Fruit fly (Drosophila melanogaster) whole organism, pupa: ENCODE measurements around the gene dimm.

ENCODE experiments used
- CG10348 ChIP-seq: fragments of 200-800 bp; sonication (Bioruptor generic); IDR thresholded peaks from 2 replicates; pipeline ENCODE4 v1.3.6; 2022; ENCODE audit warnings: missing biosample characterization, missing genetic modification characterization
- CG12605 ChIP-seq: fragments of 200-800 bp; sonication (Bioruptor generic); IDR thresholded peaks from 2 replicates; pipeline ENCODE4 v1.3.6; 2022; ENCODE audit warnings: missing biosample characterization, missing genetic modification characterization
- CG13204 ChIP-seq: fragments of 200-800 bp; sonication (Bioruptor generic); optimal IDR thresholded peaks from 2 replicates; lab custom pipeline; 2018; ENCODE audit warnings: missing biosample characterization, mild to moderate bottlenecking, missing genetic modification characterization, moderate library complexity
- CG14655 ChIP-seq: fragments of 200-800 bp; sonication (Bioruptor generic); optimal IDR thresholded peaks from 3 replicates; lab custom pipeline; 2017; ENCODE audit warnings: mild to moderate bottlenecking, missing biosample characterization, missing genetic modification reagents, missing genetic modification characterization
- CG15710 ChIP-seq: fragments of 200-800 bp; sonication (Bioruptor generic); optimal IDR thresholded peaks from 2 replicates; lab custom pipeline; 2018; ENCODE audit warnings: missing biosample characterization, mild to moderate bottlenecking, missing genetic modification characterization, moderate library complexity
- CG17806 ChIP-seq: fragments of 200-800 bp; sonication (Bioruptor generic); optimal IDR thresholded peaks from 2 replicates; lab custom pipeline; 2018; ENCODE audit warnings: missing biosample characterization, mild to moderate bottlenecking, missing genetic modification characterization, moderate library complexity
- CG32121 ChIP-seq: fragments of 200-800 bp; sonication (Bioruptor generic); IDR thresholded peaks from 2 replicates; pipeline ENCODE4 v1.3.6; 2022; ENCODE audit warnings: missing biosample characterization, missing genetic modification characterization
- CG34367 ChIP-seq: fragments of 200-800 bp; sonication (Bioruptor generic); optimal IDR thresholded peaks from 2 replicates; lab custom pipeline; 2018; ENCODE audit warnings: missing biosample characterization, mild to moderate bottlenecking, missing genetic modification characterization
- CG4496 ChIP-seq: fragments of 200-800 bp; sonication (Bioruptor generic); IDR thresholded peaks from 3 replicates; pipeline ENCODE4 v1.3.6; 2022; ENCODE audit warnings: missing biosample characterization, missing genetic modification characterization
- CG8159 ChIP-seq: fragments of 200-800 bp; sonication (Bioruptor generic); optimal IDR thresholded peaks from 3 replicates; lab custom pipeline; 2018; ENCODE audit warnings: missing biosample characterization, mild to moderate bottlenecking, missing genetic modification characterization, moderate library complexity
- CG8301 ChIP-seq: fragments of 200-800 bp; sonication (Bioruptor generic); optimal IDR thresholded peaks from 2 replicates; lab custom pipeline; 2018; ENCODE audit warnings: missing biosample characterization, mild to moderate bottlenecking, missing genetic modification characterization
- CG9948 ChIP-seq: fragments of 200-800 bp; sonication (Bioruptor generic); optimal IDR thresholded peaks from 2 replicates; lab custom pipeline; 2018; ENCODE audit warnings: missing biosample characterization, mild to moderate bottlenecking, missing genetic modification characterization, moderate library complexity
- D1 ChIP-seq: fragments of 200-800 bp; sonication (Bioruptor generic); optimal IDR thresholded peaks from 2 replicates; lab custom pipeline; 2018; ENCODE audit warnings: missing biosample characterization, mild to moderate bottlenecking, missing genetic modification characterization, moderate library complexity
- EcR ChIP-seq: fragments of 200-800 bp; sonication (Bioruptor generic); optimal IDR thresholded peaks from 3 replicates; lab custom pipeline; 2019; ENCODE audit warnings: missing biosample characterization, missing genetic modification characterization, mild to moderate bottlenecking, moderate library complexity, missing genetic modification reagents
- Ets98B ChIP-seq: fragments of 200-800 bp; sonication (Bioruptor generic); IDR thresholded peaks from 2 replicates; pipeline ENCODE4 v1.3.6; 2022; ENCODE audit warnings: missing biosample characterization, missing genetic modification characterization
- Pif1A ChIP-seq: fragments of 200-800 bp; sonication (Bioruptor generic); optimal IDR thresholded peaks from 3 replicates; lab custom pipeline; 2016; ENCODE audit warnings: missing biosample characterization, missing genetic modification characterization
- Pif1B ChIP-seq: fragments of 200-800 bp; sonication (Bioruptor generic); optimal IDR thresholded peaks from 3 replicates; lab custom pipeline; 2016; ENCODE audit warnings: missing biosample characterization, missing genetic modification characterization
- Snoo ChIP-seq: fragments of 200-800 bp; sonication (Bioruptor generic); optimal IDR thresholded peaks from 3 replicates; lab custom pipeline; 2017; ENCODE audit warnings: missing biosample characterization, mild to moderate bottlenecking, missing genetic modification characterization, inconsistent platforms
- fd96Ca ChIP-seq: fragments of 200-800 bp; sonication (Bioruptor generic); IDR thresholded peaks from 3 replicates; pipeline ENCODE4 v1.3.6; 2022; ENCODE audit warnings: missing biosample characterization, missing genetic modification characterization
- gl ChIP-seq: fragments of 200-800 bp; sonication (Bioruptor generic); optimal IDR thresholded peaks from 2 replicates; lab custom pipeline; 2018; ENCODE audit warnings: missing biosample characterization, mild to moderate bottlenecking, missing genetic modification characterization
- rn ChIP-seq: fragments of 200-800 bp; sonication (Bioruptor generic); IDR thresholded peaks from 2 replicates; pipeline ENCODE4 v1.3.6; 2022; ENCODE audit warnings: missing biosample characterization, missing genetic modification characterization

dimm gene

DNA sequence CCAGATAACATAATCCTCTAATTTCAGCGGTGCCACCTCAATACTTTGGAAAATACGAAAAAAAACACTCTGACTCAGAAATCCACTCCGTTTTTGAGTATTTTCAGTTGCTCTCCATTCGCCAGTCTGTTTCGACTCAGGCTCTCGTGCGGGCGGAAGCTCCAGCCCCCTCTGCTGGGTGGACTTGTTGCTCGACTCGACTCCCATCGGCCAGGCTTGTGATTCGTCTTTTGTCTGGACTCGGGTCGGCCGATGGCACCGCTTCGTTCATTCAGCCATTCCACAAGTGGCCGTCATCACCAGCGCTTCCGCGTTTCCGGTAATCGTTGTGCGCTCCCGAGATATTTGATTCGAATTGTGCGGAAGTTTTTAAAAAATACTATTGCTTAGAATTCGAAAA lies at the start of gene dimm:
TSS of gene dimm (plus strand) at position 255 of the 400 bp plus-strand sequence.
- TF ChIP-seq CG10348, result no peak
- no peak for TF ChIP-seq D1 (tag; lab: Kevin White, UChicago)
- no peak for TF ChIP-seq CG13204 (GFP tag; lab: Kevin White, UChicago)
- TF ChIP-seq EcR (GFP tag; lab: Kevin White, UChicago), result no peak
- no peak for TF ChIP-seq fd96Ca
- no peak for TF ChIP-seq CG34367 (tag; lab: Kevin White, UChicago)
- TF ChIP-seq CG14655 (GFP tag; lab: Kevin White, UChicago), result no peak
- TF ChIP-seq CG17806, result no peak
- no peak for TF ChIP-seq Ets98B (GFP tag; lab: Robert Waterston, UW)
- no peak for TF ChIP-seq CG15710 (tag; lab: Kevin White, UChicago)
- no peak for TF ChIP-seq CG4496 (GFP tag; lab: Robert Waterston, UW)
- TF ChIP-seq Pif1B (GFP tag; lab: Kevin White, UChicago), result no peak
- TF ChIP-seq CG8301 (tag; lab: Kevin White, UChicago), result no peak

- TF ChIP-seq fd96Ca, result no peak
- TF ChIP-seq rn (GFP tag; lab: Robert Waterston, UW), result no peak
- no peak for TF ChIP-seq CG8301 (tag; lab: Kevin White, UChicago)
- TF ChIP-seq CG9948 (tag; lab: Kevin White, UChicago), result no peak
- TF ChIP-seq CG4496 (GFP tag; lab: Robert Waterston, UW), result no peak
- no peak for TF ChIP-seq CG12605 (GFP tag; lab: Robert Waterston, UW)
- no peak for TF ChIP-seq gl (tag; lab: Kevin White, UChicago)
- no peak for TF ChIP-seq CG8159 (tag; lab: Kevin White, UChicago)
- TF ChIP-seq CG15710 (tag; lab: Kevin White, UChicago), result no peak
- no peak for TF ChIP-seq Pif1A (GFP tag; lab: Kevin White, UChicago)
- TF ChIP-seq CG14655 (GFP tag; lab: Kevin White, UChicago), result no peak
- TF ChIP-seq CG10348, result no peak
- no peak for TF ChIP-seq EcR (GFP tag; lab: Kevin White, UChicago)
Observed at dm6 chr2L:21289101-21289500, 42.5 kb upstream of the dimm start.

DNA sequence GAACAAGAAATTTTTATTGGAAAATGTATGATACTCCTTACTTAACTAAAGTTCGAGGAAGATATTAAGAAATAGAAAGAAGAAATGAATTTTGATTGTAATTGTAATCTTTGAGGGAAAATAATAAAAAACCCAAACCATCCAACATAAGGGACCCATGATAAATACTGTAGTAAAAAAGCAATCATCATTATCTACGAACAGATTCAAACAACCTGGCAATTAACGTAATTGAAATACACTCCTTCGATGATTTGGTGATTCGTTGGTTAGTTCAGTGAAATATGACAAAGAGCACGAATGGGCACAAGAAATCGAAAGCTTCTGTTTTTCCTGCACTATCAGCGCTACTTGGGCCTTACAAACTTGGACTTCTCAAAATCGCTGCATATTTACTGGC lies 41.1 kb upstream of the dimm start, which contains the start of gene Gr39a:
TSS of gene Gr39a (plus strand) at position 301 of the 400 bp plus-strand sequence.
- no peak for TF ChIP-seq D1 (tag; lab: Kevin White, UChicago)
- no peak for TF ChIP-seq CG10348
- TF ChIP-seq CG15710 (tag; lab: Kevin White, UChicago), result no peak
- TF ChIP-seq Snoo (tag; lab: Kevin White, UChicago), result no peak
- no peak for TF ChIP-seq CG13204 (GFP tag; lab: Kevin White, UChicago)
- TF ChIP-seq, all 21 proteins: peak for 0

dm6 chr2L:21299564-21299963 lies 32.0 kb upstream of the dimm start:
- TF ChIP-seq CG12605 (GFP tag; lab: Robert Waterston, UW) (no peak), Snoo (tag; lab: Kevin White, UChicago) (no peak), fd96Ca (no peak), CG14655 (GFP tag; lab: Kevin White, UChicago) (no peak)

DNA sequence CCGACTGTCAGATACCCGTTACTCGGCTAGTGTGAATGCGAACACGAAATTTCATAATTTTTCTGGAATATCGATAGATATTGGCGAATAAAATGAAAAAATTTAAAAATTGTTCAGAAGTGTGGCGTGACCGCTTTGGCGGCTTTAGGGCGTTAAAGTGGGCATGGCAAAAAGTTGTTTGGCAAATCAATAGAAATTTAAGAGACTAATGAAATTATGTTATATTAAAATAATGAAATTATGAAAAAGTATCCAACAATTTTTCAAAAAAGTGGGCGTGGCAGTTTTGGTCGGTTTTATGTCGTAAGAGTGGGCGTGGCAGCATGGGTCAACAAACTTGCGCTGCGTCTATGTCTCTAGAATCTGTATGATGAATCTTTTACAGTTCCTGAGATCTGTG lies 29.5 kb upstream of the dimm start:
- TF ChIP-seq CG15710 (tag; lab: Kevin White, UChicago), result no peak
- TF ChIP-seq Pif1A (GFP tag; lab: Kevin White, UChicago), result no peak
- no peak for TF ChIP-seq CG4496 (GFP tag; lab: Robert Waterston, UW)
- TF ChIP-seq Ets98B (GFP tag; lab: Robert Waterston, UW), result no peak
- TF ChIP-seq CG34367 (tag; lab: Kevin White, UChicago), result no peak
- no peak for TF ChIP-seq CG8301 (tag; lab: Kevin White, UChicago)
- TF ChIP-seq CG13204 (GFP tag; lab: Kevin White, UChicago), result no peak
- TF ChIP-seq gl (tag; lab: Kevin White, UChicago), result no peak
- no peak for TF ChIP-seq Pif1B (GFP tag; lab: Kevin White, UChicago)
- no peak for TF ChIP-seq CG9948 (tag; lab: Kevin White, UChicago)
- TF ChIP-seq EcR (GFP tag; lab: Kevin White, UChicago), result no peak
- TF ChIP-seq rn (GFP tag; lab: Robert Waterston, UW), result no peak
- TF ChIP-seq CG12605 (GFP tag; lab: Robert Waterston, UW), result no peak
- TF ChIP-seq CG8159 (tag; lab: Kevin White, UChicago), result no peak

- no peak for TF ChIP-seq EcR (GFP tag; lab: Kevin White, UChicago)
- TF ChIP-seq CG10348, result no peak
- no peak for TF ChIP-seq Pif1B (GFP tag; lab: Kevin White, UChicago)
- TF ChIP-seq CG12605 (GFP tag; lab: Robert Waterston, UW), result no peak
- TF ChIP-seq CG17806, result no peak
- TF ChIP-seq fd96Ca, result no peak
- TF ChIP-seq gl (tag; lab: Kevin White, UChicago), result no peak
- TF ChIP-seq CG8159 (tag; lab: Kevin White, UChicago), result no peak
- no peak for TF ChIP-seq CG13204 (GFP tag; lab: Kevin White, UChicago)
- TF ChIP-seq rn (GFP tag; lab: Robert Waterston, UW), result no peak
- TF ChIP-seq CG32121 (GFP tag; lab: Robert Waterston, UW), result no peak
- TF ChIP-seq CG9948 (tag; lab: Kevin White, UChicago), result no peak
- TF ChIP-seq D1 (tag; lab: Kevin White, UChicago), result no peak
- TF ChIP-seq Snoo (tag; lab: Kevin White, UChicago), result no peak
- TF ChIP-seq Pif1A (GFP tag; lab: Kevin White, UChicago), result no peak
- no peak for TF ChIP-seq CG34367 (tag; lab: Kevin White, UChicago)
Observed at dm6 chr2L:21303655-21304532, 27.7 kb upstream of the dimm start.
